Worm (Caenorhabditis elegans) whole organism, dauer: ENCODE data around the gene Y37D8A.5.

Source experiments
- unc-62 ChIP-seq: sonication (generic microtip); optimal IDR thresholded peaks from 2 replicates; lab custom pipeline; 2017; ENCODE audit warnings: missing biosample characterization, missing genetic modification reagents, missing genetic modification characterization

Gene Y37D8A.5

DNA sequence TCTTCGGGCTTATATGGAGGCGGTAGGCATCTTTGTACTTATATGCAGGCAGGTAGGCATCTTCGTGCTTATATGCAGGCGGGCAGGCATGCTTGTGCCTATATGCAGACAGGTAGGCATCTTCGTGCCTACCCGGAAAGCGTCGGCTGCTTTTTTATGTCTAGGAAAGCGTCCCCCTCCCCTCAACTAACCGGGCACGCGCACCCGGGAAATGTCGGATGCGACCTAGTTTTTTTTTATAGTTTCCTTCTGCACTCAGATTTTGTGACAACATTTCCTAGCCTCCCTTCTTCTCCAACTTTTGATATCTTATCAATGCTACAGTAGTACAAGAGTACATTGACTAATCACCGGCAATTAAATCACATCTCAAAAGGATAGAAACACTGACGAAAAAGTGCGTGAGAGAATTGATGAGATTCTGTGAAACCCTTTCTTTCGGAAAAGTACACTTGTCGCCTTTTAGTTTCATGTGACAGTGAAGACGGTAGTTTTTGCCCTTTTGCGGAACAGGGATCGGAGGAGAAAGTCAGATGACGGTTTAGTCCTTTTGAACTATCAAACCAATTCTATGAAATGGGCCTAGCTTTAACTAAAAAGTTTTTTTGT lies 6.2 kb downstream of the Y37D8A.5 start:
- TF ChIP-seq unc-62 = no peak

DNA sequence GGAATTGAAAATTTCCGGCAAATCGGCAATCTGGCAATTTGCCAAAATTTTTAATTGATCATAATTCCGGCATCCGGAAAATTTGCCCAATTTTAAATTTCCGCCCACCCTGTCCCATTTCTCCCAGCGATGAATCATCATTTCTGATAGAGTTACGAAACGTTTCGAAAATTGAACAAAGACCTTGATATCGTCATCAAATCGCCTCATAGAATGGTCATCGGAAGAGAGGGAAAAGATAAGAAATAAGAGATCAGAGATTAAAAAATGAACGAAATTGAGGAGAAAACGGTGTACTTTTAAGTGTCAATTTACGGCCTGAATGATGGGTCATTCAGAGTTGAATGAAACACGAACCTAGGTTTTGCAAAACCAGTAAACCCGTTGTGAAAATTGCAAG lies 7.7 kb downstream of the Y37D8A.5 start:
- no peak for TF ChIP-seq unc-62

DNA sequence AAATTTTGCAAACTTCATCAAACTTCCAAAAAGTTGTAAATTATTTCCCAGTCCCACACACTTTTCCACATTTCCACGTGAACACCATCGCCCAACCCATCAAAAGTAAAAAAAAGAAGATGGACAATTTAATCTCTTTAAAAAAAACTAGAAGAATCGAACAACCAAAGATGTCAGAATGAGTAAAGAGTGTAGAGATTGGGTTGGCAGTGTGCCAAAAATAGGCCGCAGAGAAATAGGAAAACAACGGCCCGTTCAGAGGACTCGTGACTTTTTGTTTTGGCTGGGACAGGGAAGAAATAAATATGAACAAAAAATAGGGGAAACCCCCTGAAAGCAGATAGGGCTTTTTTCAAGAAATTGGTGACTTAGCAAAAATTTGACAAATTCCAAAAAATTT lies 12.4 kb downstream of the Y37D8A.5 start:
- no peak for TF ChIP-seq unc-62

DNA sequence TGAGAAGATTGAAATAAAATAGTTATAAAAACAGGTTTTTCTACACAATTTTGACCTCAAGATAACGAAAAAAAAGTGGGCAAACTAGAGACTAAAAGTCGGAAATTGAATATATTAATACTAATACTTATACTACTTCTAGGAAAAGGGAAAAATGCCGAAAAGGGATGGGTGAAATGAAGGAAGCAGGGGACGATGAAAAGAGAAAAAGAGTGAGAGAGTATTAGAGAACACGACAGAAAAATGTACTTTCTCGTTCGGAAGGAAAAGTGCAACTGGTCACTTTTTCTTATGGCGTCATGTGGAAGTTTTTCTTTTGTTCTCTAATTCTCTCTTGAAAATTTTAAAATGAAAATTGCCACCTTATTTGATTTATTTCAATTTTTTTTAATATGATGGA lies 14.0 kb downstream of the Y37D8A.5 start:
- TF ChIP-seq unc-62 = no peak

DNA sequence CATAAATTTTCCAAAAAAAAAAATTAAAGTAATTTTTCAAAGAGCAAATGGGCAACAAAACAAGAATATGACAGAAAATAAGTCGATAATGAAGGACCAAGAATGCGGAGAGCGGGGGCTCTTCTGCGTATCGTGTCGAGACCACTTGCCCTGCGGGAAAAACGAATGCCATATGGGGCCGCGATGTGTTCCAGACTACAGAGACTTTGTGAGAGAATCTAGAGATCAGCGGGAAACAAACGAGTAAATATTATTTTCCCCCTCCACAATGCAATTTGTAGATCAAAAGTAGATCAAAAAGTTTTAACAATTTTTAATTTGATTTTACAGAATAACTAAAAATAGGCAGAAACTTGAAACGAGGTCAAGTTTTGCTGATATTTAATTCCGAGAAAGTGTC lies 15.1 kb downstream of the Y37D8A.5 start:
- TF ChIP-seq unc-62 = no peak

DNA sequence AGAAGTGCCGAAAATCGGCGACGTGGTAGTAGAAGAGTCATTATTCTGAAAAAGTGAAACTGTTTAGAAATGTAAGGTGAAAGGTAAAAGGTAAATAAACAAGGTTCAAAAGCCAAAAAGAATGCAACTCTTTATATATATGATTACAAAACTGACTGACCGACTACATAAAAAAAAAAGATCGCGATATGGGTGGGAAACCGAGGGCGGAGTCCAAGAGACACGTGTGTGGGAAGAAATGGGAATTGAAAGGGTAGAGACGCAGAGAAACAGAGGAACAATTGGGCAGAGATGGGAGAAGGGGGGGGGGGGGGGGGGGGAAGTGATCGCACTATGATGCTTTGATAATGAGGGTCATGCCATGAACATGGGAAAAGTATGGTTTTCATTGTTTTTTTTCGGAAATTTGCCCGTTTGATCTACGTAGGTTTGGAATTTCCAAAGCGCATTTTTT lies 16.4 kb downstream of the Y37D8A.5 start, which contains the start of gene Y37D8A.4:
TSS of gene Y37D8A.4 (minus strand) at position 51 of the 454 bp plus-strand sequence.
- TF ChIP-seq unc-62 = no peak

DNA sequence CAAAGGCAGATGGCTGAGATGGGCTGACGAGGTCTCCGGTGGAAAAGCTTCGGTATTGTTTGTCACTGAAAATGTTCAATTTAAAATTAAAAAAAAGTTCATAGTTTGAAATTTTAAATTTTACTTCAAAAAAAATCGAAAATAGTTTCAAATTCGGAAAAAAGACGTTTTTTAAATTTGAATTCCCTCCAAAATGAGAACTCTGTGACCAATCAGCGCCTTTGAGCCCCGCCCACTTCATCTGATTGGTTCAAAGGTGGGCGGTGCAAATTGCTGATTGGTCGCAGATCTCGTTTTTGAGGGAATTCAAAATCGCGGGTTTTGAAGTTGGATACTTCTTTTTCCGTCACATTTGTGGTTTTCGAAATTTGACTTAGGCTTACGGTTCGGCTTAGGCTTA lies 17.0 kb downstream of the Y37D8A.5 start:
- no peak for TF ChIP-seq unc-62

DNA sequence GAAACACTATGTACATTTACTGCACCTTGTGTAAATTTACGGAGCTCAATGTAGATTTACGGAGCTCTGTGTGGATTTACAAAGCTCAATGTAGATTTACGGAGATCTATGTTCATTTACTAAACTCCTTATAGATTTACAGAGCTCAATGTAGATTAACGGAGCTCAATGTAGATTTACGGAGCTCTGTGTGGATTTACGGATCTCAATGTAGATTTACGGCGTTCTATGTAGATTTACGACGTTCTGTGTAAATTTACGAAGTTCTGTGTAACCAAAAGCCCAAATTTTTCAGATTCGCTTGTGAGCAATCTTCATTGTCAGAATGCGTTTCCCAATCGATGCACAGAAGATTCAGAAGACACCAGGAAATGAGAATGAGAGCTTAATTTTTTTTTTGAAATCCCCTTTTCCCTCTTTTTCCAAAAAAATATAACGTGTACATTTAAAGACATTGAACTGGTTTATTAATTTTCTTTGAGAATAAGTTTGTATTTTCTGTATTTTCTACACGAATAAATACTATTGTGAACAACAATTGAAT lies 18.5 kb downstream of the Y37D8A.5 start:
- TF ChIP-seq unc-62 = no peak

DNA sequence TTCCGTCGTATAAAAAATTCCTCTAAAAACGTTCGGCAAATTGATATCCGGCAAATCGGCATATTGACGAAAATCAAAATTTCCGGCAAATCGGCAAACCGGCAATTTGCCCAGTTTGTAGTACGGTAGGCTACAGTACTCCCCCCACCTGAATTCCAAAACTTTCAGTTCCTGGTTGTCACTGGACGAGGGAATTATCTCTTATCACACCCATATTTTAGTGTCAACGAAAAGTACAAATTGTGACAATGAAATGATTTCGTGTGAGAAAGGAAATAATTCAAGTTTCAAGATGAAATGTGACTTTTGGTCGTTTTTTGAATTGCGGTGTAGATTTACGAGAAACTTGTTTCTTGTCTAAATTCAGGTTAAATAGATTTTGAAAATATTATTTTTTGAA lies 22.2 kb downstream of the Y37D8A.5 start:
- TF ChIP-seq unc-62 = no peak

DNA sequence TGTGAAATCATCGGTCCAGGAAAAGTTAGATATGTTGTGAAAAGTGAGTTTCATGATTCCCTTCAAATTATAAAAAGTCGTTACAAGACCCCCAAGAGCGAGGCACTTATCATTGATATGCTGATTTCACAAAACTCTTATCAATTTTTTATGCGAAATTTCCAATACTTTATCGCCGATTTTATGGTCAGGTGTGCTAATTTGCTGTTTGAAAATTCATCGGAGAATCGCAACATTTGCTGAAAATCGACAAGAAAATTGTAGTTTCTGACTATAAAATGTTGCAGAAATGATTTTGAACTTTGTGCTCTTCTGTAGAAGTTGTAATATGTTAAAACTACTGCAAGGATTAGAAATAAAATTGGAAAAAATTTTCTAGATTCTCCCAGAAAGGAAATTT lies 23.6 kb downstream of the Y37D8A.5 start:
- no peak for TF ChIP-seq unc-62

DNA sequence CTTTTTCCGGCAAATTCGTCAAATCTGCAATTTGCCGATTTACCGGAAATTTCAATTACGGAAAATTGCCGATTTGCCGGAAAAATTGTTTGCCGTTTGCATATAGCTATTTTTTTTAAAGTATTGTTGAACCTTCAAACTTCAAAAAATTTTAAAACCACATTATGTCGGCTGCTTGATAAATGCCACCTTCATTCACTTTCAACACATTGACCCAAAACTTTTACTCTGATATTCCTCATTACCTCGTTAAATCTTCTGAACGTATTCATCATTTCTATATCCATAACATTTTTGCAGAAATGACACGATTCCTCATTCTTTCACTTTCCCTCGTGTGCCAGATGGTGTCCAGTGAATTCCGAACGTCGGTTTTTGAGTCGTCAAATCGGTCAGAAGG lies 26.2 kb downstream of the Y37D8A.5 start, which contains the start of gene Y37D8A.3:
TSS of gene Y37D8A.3 (plus strand) at position 301 of the 400 bp plus-strand sequence.
- TF ChIP-seq unc-62 = no peak

DNA sequence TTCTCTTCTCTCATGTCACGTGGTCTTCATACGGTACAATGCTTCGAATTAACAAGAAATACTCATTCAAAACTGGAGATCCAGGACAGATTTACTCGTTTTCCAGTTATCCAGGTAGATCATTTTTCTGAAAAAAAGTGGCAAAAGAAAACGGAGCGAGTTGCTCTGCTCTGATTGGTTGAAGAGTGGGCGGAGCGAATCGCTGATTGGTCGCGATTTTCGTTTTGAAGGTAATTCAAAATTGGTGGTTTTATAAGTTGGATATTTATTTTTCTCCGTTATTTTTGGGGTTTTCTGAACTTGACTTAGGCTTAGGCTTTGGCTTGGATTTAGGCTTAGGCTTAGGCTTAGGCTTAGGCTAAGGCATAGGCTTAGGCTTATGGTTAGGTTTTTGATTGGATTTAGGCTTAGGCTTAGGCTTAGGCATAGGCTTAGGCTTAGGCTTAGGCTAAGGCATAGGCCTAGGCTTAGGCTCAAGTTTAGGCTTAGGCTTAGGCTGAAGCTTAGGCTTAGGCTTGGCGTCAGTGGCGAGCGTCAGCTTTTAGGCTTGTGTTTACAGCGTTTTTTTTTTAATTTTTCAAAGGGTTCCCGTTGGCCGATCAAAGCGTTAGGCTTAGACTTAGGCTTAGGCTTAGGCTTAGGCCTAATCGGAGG lies 32.6 kb downstream of the Y37D8A.5 start:
- TF ChIP-seq unc-62 = no peak

DNA sequence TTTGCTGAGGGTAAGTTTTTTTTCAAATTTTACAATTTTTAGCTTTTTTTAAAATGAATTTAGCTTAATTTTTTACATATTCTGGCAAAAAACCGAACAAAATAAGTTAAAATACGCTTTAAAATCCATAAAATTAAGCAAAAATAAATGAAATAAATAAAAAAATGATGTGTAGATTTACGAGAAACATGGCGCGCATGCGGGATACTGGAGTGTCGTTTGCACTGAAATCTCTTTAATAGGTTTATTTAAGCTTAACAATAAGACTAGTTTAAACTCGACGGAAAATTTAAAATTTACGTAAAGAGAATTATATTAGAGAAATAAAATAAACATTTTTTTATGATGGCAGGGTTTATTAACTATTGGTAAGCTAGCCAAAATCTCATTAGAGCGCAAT lies 34.0 kb downstream of the Y37D8A.5 start:
- TF ChIP-seq unc-62 = no peak

DNA sequence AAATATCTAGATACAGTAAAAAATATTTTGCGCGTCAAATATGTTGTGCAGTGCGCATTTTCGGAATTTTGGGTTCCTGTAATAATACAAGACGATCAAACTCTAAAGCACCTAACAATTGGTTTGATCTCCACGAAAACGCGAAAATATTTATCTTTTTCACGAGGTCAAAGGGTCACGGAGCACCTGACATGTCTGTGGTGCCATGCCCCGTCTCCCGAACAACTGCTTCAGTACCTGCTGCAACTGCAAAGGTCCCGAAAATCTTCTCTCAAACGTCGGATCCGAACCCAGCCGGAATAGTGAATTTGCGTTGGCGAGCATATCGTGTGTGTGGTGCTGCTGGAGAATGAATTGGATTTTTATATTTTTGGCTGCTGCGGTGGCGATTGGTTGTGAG lies 35.4 kb downstream of the Y37D8A.5 start, which contains the start of the genes Y37D8A.2 and Y37D8A.25:
TSS of gene Y37D8A.2 (plus strand) at position 285 of the 400 bp plus-strand sequence.
TSS of gene Y37D8A.25 (minus strand) at position 345 of the 400 bp plus-strand sequence.
- no peak for TF ChIP-seq unc-62

DNA sequence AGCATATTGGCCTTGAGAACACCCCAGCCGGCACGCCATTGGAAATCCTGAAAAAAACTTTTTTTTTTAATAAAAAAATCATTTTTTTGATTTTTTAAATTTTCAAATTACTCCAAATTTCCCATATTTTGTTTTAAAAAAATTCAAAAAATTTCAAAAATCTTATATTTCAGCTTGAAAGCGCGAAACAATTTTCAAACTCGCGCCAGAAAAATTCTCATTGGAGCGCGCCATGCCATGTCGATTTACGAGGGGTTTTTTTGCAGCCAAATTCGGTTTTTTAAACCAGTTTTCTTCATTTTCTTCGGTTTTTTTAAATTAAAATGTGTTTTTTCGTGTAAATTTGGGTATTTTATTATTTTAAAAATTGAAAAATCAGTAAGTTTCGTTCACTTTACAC lies 36.1 kb downstream of the Y37D8A.5 start:
- TF ChIP-seq unc-62 = no peak

DNA sequence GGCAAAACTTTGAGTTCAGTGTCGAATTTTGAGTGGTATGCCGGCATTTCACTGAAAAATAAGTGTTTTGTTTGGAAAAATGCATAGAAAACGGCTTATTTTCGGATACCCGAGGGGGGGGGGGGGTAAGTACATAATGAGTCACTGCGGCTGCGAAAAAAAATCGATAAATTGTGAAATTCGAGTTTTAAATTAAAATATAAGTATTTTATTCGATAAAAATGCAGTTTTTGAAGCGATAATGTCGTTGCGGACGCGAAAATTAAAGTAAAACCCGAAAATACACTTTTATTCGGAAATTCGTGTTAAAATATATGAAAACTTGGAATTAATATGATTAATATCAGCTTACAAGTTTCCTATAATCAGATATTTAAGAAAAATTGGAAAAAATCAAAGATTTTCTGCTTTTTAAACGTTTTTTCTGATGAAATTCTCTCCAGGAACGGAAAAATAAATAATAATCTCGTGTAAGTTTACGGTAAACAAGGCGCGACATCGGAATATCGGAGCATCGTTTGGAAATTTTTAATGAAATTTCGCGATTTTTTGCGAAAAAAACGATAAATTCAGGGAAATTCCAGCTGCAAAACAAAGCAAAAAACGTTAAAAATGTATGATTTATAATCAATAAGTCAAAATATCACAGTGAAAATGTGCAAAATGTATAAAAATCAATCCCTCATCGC lies 37.1 kb downstream of the Y37D8A.5 start, which contains the start of gene arx-5:
TSS of gene arx-5 (minus strand) at position 51 of the 689 bp plus-strand sequence.
- no peak for TF ChIP-seq unc-62

DNA sequence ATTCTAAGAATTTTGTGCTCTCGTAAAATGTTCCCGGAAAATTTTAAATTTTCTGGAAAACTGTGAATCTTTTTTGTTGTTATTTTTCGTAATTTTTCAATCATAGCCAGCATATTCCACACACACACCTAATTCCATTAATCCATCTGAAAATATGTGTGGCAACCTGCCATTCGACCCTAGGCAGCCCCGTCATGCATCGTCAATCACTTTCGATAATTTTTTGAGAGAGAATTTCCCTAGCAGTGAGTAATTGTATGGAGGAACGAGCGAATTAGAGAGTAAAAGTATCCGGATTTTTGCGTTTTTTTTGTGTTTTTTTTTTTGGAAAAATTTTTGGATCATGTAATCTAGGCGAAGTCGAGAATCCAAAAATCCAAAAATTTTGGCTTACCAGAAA lies 42.1 kb downstream of the Y37D8A.5 start, which contains the start of gene BE10.4:
TSS of gene BE10.4 (plus strand) at position 301 of the 400 bp plus-strand sequence.
- no peak for TF ChIP-seq unc-62
